Fruit fly (Drosophila melanogaster) whole organism, embryonic: ENCODE measurements around the gene nan.

Experiments
- Awh ChIP-seq: fragments of 200-800 bp; sonication (Bioruptor generic); IDR thresholded peaks from 2 replicates; pipeline ENCODE4, ENCODE4 v1.3.6; 2022; ENCODE audit warnings: missing biosample characterization, missing genetic modification characterization
- CG10565 ChIP-seq: fragments of 200-800 bp; sonication (Bioruptor generic); optimal IDR thresholded peaks from 3 replicates; lab custom pipeline; 2016; ENCODE audit warnings: missing biosample characterization, mild to moderate bottlenecking, missing genetic modification characterization
- CG10979 ChIP-seq: fragments of 200-800 bp; sonication (Bioruptor generic); optimal IDR thresholded peaks from 2 replicates; lab custom pipeline; 2018; ENCODE audit warnings: missing biosample characterization, mild to moderate bottlenecking, missing genetic modification characterization, moderate library complexity
- CG11085 ChIP-seq: fragments of 200-800 bp; sonication (Bioruptor generic); IDR thresholded peaks from 2 replicates; pipeline ENCODE4 v1.3.6; 2022; ENCODE audit warnings: missing biosample characterization, missing genetic modification characterization
- CG12391 ChIP-seq: fragments of 200-800 bp; sonication (Bioruptor generic); optimal IDR thresholded peaks from 3 replicates; lab custom pipeline; 2018; ENCODE audit warnings: missing biosample characterization, mild to moderate bottlenecking, missing genetic modification characterization, moderate library complexity
- CG12769 ChIP-seq: fragments of 200-800 bp; sonication (Bioruptor generic); optimal IDR thresholded peaks from 2 replicates; lab custom pipeline; 2019; ENCODE audit warnings: missing biosample characterization, mild to moderate bottlenecking, missing genetic modification characterization, moderate library complexity
- CG14050 ChIP-seq: fragments of 200-800 bp; sonication (Bioruptor generic); IDR thresholded peaks from 3 replicates; pipeline ENCODE4 v1.3.6; 2022; ENCODE audit warnings: missing biosample characterization, missing genetic modification characterization
- CG14860 ChIP-seq: fragments of 200-800 bp; sonication (Bioruptor generic); IDR thresholded peaks from 3 replicates; pipeline ENCODE4 v1.3.6; 2022; ENCODE audit warnings: missing biosample characterization, missing genetic modification characterization; ENCODE audit not compliant: partially characterized antibody
- CG1603 ChIP-seq: fragments of 200-800 bp; sonication (Bioruptor generic); optimal IDR thresholded peaks from 2 replicates; lab custom pipeline; 2019; ENCODE audit warnings: missing biosample characterization, mild to moderate bottlenecking, missing genetic modification characterization, moderate library complexity
- CG2678 ChIP-seq: fragments of 200-800 bp; sonication (Bioruptor generic); optimal IDR thresholded peaks from 3 replicates; lab custom pipeline; 2019; ENCODE audit warnings: missing biosample characterization, mild to moderate bottlenecking, missing genetic modification characterization, moderate library complexity
- CG2712 ChIP-seq: fragments of 200-800 bp; optimal IDR thresholded peaks from 3 replicates; lab custom pipeline; 2019; ENCODE audit warnings: missing biosample characterization, mild to moderate bottlenecking, missing genetic modification characterization, moderate library complexity
- CG3838 ChIP-seq: fragments of 200-800 bp; sonication (Bioruptor generic); optimal IDR thresholded peaks from 3 replicates; lab custom pipeline; 2016; ENCODE audit warnings: missing biosample characterization, missing genetic modification characterization
- CG4707 ChIP-seq: fragments of 200-800 bp; sonication (Bioruptor generic); optimal IDR thresholded peaks from 2 replicates; lab custom pipeline; 2018; ENCODE audit warnings: missing biosample characterization, mild to moderate bottlenecking, missing genetic modification characterization, moderate library complexity
- CG6683 ChIP-seq: fragments of 200-800 bp; sonication (Bioruptor generic); optimal IDR thresholded peaks from 2 replicates; lab custom pipeline; 2017; ENCODE audit warnings: missing biosample characterization, mild to moderate bottlenecking, missing genetic modification characterization, missing genetic modification reagents
- CG7357 ChIP-seq: fragments of 200-800 bp; sonication (Bioruptor generic); IDR thresholded peaks from 3 replicates; pipeline ENCODE4 v1.3.6; 2022; ENCODE audit warnings: missing biosample characterization, missing genetic modification characterization
- CG7556 ChIP-seq: fragments of 200-800 bp; sonication (Bioruptor generic); optimal IDR thresholded peaks from 2 replicates; lab custom pipeline; 2017; ENCODE audit warnings: missing biosample characterization, mild to moderate bottlenecking, missing genetic modification characterization
- CG7786 ChIP-seq: fragments of 200-800 bp; sonication (Bioruptor generic); optimal IDR thresholded peaks from 2 replicates; lab custom pipeline; 2016; ENCODE audit warnings: missing biosample characterization, missing genetic modification characterization
- CG8765 ChIP-seq: fragments of 200-800 bp; sonication (Bioruptor generic); IDR thresholded peaks from 2 replicates; pipeline ENCODE4 v1.3.6; 2022; ENCODE audit warnings: missing biosample characterization, missing genetic modification characterization
- CG9437 ChIP-seq: fragments of 200-800 bp; sonication (Bioruptor generic); optimal IDR thresholded peaks from 2 replicates; lab custom pipeline; 2018; ENCODE audit warnings: missing biosample characterization, mild to moderate bottlenecking, missing genetic modification characterization
- Dip3 ChIP-seq: fragments of 200-800 bp; sonication (Bioruptor generic); optimal IDR thresholded peaks from 3 replicates; lab custom pipeline; 2016; ENCODE audit warnings: missing biosample characterization, missing genetic modification characterization
- Dref ChIP-seq: fragments of 200-800 bp; sonication (Bioruptor generic); IDR thresholded peaks from 2 replicates; pipeline ENCODE4 v1.3.6; 2022; ENCODE audit warnings: missing biosample characterization, missing genetic modification characterization
- E2f1 ChIP-seq: fragments of 200-800 bp; sonication (Bioruptor generic); IDR thresholded peaks from 2 replicates; pipeline ENCODE4 v1.3.6; 2022; ENCODE audit warnings: missing biosample characterization, missing genetic modification characterization
- Gug ChIP-seq: fragments of 200-800 bp; sonication (Bioruptor generic); IDR thresholded peaks from 4 replicates; pipeline ENCODE4 v1.3.6; 2022; ENCODE audit warnings: missing biosample characterization, missing genetic modification characterization
- H2.0 ChIP-seq: fragments of 200-800 bp; sonication (Bioruptor generic); IDR thresholded peaks from 2 replicates; pipeline ENCODE4 v1.3.6; 2022; ENCODE audit warnings: missing biosample characterization, missing genetic modification characterization
- MTF-1 ChIP-seq: fragments of 200-800 bp; sonication (Bioruptor generic); optimal IDR thresholded peaks from 2 replicates; lab custom pipeline; 2018; ENCODE audit warnings: missing biosample characterization, mild to moderate bottlenecking, missing genetic modification characterization, borderline replicate concordance
- Oli ChIP-seq: fragments of 200-800 bp; sonication (Bioruptor generic); optimal IDR thresholded peaks from 2 replicates; lab custom pipeline; 2018; ENCODE audit warnings: missing biosample characterization, mild to moderate bottlenecking, missing genetic modification characterization, moderate library complexity
- Pdp1 ChIP-seq, 2 experiments: fragments of 200-800 bp; sonication (Bioruptor generic); optimal IDR thresholded peaks; 3 replicates each; lab custom pipeline; 2016; ENCODE audit warnings: missing biosample characterization in 2 of 2, missing genetic modification characterization in 2 of 2, mild to moderate bottlenecking in 1 of 2, moderate library complexity in 1 of 2
- Poxn ChIP-seq: fragments of 200-800 bp; sonication (Bioruptor generic); IDR thresholded peaks from 2 replicates; pipeline ENCODE4 v1.3.6; 2022; ENCODE audit warnings: missing biosample characterization, missing genetic modification characterization
- Stat92E ChIP-seq, 3 experiments: fragments of >200 bp in 2 of 3; fragments of 200-800 bp in 1 of 3; sonication (Bioruptor generic) in 1 of 3; optimal IDR thresholded peaks; 2 replicates each; lab custom pipeline; 2017 to 2019; ENCODE audit warnings: missing biosample characterization in 3 of 3, missing genetic modification characterization in 3 of 3, mild to moderate bottlenecking in 1 of 3, moderate library complexity in 1 of 3
- TFAM ChIP-seq: fragments of 200-800 bp; sonication (Bioruptor generic); optimal IDR thresholded peaks from 2 replicates; lab custom pipeline; 2017; ENCODE audit warnings: missing biosample characterization, missing genetic modification characterization, inconsistent platforms
- Tbp ChIP-seq: fragments of >200 bp; optimal IDR thresholded peaks from 2 replicates; lab custom pipeline; 2018; ENCODE audit warnings: missing biosample characterization, missing genetic modification characterization
- Xbp1 ChIP-seq: fragments of 200-800 bp; sonication (Bioruptor generic); optimal IDR thresholded peaks from 3 replicates; lab custom pipeline; 2016; ENCODE audit warnings: missing biosample characterization, mild to moderate bottlenecking, missing genetic modification characterization
- ash1 ChIP-seq: fragments of 200-800 bp; sonication (Bioruptor generic); optimal IDR thresholded peaks from 2 replicates; lab custom pipeline; 2018; ENCODE audit warnings: missing biosample characterization, mild to moderate bottlenecking, missing genetic modification characterization
- bsh ChIP-seq, 2 experiments: fragments of 200-800 bp; sonication (Bioruptor generic); optimal IDR thresholded peaks; 2 replicates each; lab custom pipeline; 2017 to 2018; ENCODE audit warnings: mild to moderate bottlenecking in 2 of 2, missing biosample characterization in 2 of 2, missing genetic modification characterization in 2 of 2, moderate library complexity in 1 of 2
- cad ChIP-seq: fragments of >200 bp; optimal IDR thresholded peaks from 2 replicates; lab custom pipeline; 2017; ENCODE audit warnings: missing biosample characterization, missing genetic modification characterization
- crp ChIP-seq, 2 experiments: fragments of 200-800 bp; sonication (Bioruptor generic); optimal IDR thresholded peaks; 2 replicates in 1 of 2; 3 replicates in 1 of 2; lab custom pipeline; 2017; ENCODE audit warnings: missing biosample characterization in 2 of 2, missing genetic modification characterization in 2 of 2, mild to moderate bottlenecking in 1 of 2, moderate library complexity in 1 of 2
- da ChIP-seq: fragments of 200-800 bp; sonication (Bioruptor generic); optimal IDR thresholded peaks from 2 replicates; lab custom pipeline; 2016; ENCODE audit warnings: missing biosample characterization, missing genetic modification characterization
- danr ChIP-seq: fragments of 200-800 bp; sonication (Bioruptor generic); IDR thresholded peaks from 2 replicates; pipeline ENCODE4 v1.3.6; 2022; ENCODE audit warnings: missing biosample characterization, missing genetic modification characterization
- fd3F ChIP-seq: fragments of 200-800 bp; sonication (Bioruptor generic); optimal IDR thresholded peaks from 2 replicates; lab custom pipeline; 2018; ENCODE audit warnings: missing biosample characterization, mild to moderate bottlenecking, missing genetic modification characterization, moderate library complexity
- hb ChIP-seq: fragments of 200-800 bp; sonication (Bioruptor generic); IDR thresholded peaks from 3 replicates; pipeline ENCODE4 v1.3.6; 2022; ENCODE audit warnings: missing biosample characterization, missing genetic modification characterization; ENCODE audit not compliant: partially characterized antibody
- ken ChIP-seq: fragments of 200-800 bp; sonication (Bioruptor generic); IDR thresholded peaks from 3 replicates; pipeline ENCODE4 v1.3.6; 2022; ENCODE audit warnings: missing biosample characterization, missing genetic modification characterization
- knrl ChIP-seq: fragments of 200-800 bp; sonication (Bioruptor generic); IDR thresholded peaks from 3 replicates; pipeline ENCODE4 v1.3.6; 2022; ENCODE audit warnings: missing biosample characterization, missing genetic modification characterization; ENCODE audit not compliant: partially characterized antibody
- lab ChIP-seq: fragments of 200-800 bp; sonication (Bioruptor generic); optimal IDR thresholded peaks from 3 replicates; lab custom pipeline; 2017; ENCODE audit warnings: missing biosample characterization, missing genetic modification characterization, mild to moderate bottlenecking, moderate library complexity, missing genetic modification reagents
- peb ChIP-seq: fragments of 200-800 bp; sonication (Bioruptor generic); IDR thresholded peaks from 2 replicates; pipeline ENCODE4 v1.3.6; 2022; ENCODE audit warnings: missing biosample characterization, missing genetic modification characterization
- sens-2 ChIP-seq: fragments of 200-800 bp; sonication (Bioruptor generic); IDR thresholded peaks from 2 replicates; pipeline ENCODE4 v1.3.6; 2022; ENCODE audit warnings: missing biosample characterization, missing genetic modification characterization
- sob ChIP-seq: fragments of 200-800 bp; sonication (Bioruptor generic); IDR thresholded peaks from 2 replicates; pipeline ENCODE4 v1.3.6; 2022; ENCODE audit warnings: missing biosample characterization, missing genetic modification characterization
- tna ChIP-seq: fragments of 200-800 bp; sonication (Bioruptor generic); IDR thresholded peaks from 2 replicates; pipeline ENCODE4 v1.3.6; 2022; ENCODE audit warnings: missing biosample characterization, missing genetic modification characterization; ENCODE audit not compliant: partially characterized antibody

nan gene

DNA sequence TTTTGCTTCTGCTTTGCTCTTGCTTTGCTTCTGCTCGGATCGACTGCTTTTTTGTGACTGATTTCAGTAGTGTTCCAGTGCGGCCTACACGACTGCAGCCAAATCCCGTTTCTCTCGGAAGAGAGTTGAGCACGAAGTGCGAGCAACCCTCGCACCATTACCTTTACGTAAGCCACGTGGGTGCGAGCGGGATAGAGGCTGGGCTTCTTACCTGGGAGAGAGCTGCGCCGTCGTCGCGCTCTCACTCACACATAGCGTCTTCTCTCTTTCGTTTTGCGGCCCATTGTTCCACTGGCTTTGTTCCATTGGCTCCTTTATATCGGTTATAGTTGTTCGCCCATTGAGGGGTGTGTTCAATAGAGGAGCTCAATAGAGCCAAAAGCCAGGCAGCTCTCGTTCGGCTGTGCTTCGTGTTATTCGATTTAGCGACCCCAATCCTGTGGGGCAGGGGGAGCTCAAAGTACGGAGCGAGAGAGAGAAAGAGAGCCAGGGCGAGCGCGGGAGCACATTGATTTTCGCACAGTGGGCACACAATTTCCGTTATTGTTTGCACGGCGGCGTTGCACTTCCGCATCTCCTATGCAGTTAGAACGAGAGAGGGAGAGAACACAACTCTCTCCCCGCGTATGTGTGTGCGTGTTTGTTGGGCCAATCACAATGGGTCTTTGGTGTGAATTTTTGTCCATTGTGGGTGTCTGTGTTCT, 11.8 kb downstream of the nan start (continued):
- TF ChIP-seq CG6683 (no peak), CG4707 (GFP tag; lab: Kevin White, UChicago) (peak; percentile 44), CG10565 (GFP tag; lab: Kevin White, UChicago) (no peak)

DNA sequence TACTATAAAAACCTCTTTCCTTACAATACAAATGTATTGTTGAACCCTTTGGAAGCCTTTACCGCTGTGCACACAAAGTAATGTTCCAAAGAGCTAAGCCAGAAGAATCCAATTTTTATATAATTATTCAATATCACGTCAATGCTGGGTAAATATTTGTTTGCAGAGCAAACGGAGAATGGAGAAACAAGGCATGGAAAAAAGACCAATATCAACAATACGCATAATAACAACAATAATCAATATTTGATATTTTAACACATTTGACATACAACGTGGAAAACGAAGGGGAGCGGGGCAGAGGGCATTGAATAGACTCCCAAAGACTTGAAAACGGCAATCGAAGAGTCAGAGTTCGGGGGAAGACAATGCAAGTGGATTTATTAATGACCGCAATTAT, 15.3 kb downstream of the nan start:
- TF ChIP-seq Pdp1 (GFP tag; optimal IDR thresholded peaks at IDR 0.05; lab: Kevin White, UChicago) (peak in 1 of 2 experiments; percentile 16), Oli (tag; lab: Kevin White, UChicago) (peak; percentile 29), CG10979 (tag; lab: Kevin White, UChicago) (no peak), bsh (GFP tag; optimal IDR thresholded peaks at IDR 0.05; lab: Kevin White, UChicago) (peak in 1 of 2 experiments; percentile 72), danr (peak; percentile 27; the same call in 1 of the 2 replicates), Poxn (GFP tag; lab: Robert Waterston, UW) (no peak), CG7357 (no peak), sens-2 (GFP tag; lab: Robert Waterston, UW) (no peak), CG12391 (tag; lab: Kevin White, UChicago) (peak; percentile 53), hb (GFP tag; lab: Robert Waterston, UW) (no peak), da (peak; percentile 16), fd3F (GFP tag; lab: Kevin White, UChicago) (peak; percentile 78), MTF-1 (GFP tag; lab: Kevin White, UChicago) (peak; percentile 88), Stat92E (GFP tag; optimal IDR thresholded peaks at IDR 0.05; lab: Kevin White, UChicago) (no peak), Dref (GFP tag; lab: Robert Waterston, UW) (no peak), Gug (GFP tag; lab: Robert Waterston, UW) (no peak), CG1603 (tag; lab: Kevin White, UChicago) (peak; percentile 36), ash1 (GFP tag; lab: Kevin White, UChicago) (peak; percentile 41), CG14050 (GFP tag; lab: Robert Waterston, UW) (no peak), crp (GFP tag; optimal IDR thresholded peaks at IDR 0.05; lab: Kevin White, UChicago) (no peak), CG8765 (GFP tag; lab: Robert Waterston, UW) (no peak), sob (GFP tag; lab: Robert Waterston, UW) (peak; percentile 59; the same call in 1 of the 2 replicates), lab (peak; percentile 90), H2.0 (peak; percentile 35; the same call in 1 of the 2 replicates), CG9437 (GFP tag; lab: Kevin White, UChicago) (no peak), Awh (GFP tag; lab: Robert Waterston, UW) (peak; percentile 54; the same call in 1 of the 2 replicates), E2f1 (GFP tag; lab: Robert Waterston, UW) (no peak), CG12769 (tag; lab: Kevin White, UChicago) (peak; percentile 52), Dip3 (no peak), peb (GFP tag; lab: Robert Waterston, UW) (no peak), CG2678 (tag; lab: Kevin White, UChicago) (no peak), ken (GFP tag; lab: Robert Waterston, UW) (no peak), Tbp (GFP tag; lab: Kevin White, UChicago) (no peak), CG11085 (GFP tag; lab: Robert Waterston, UW) (no peak), CG2712 (peak; percentile 53), CG14860 (GFP tag; lab: Robert Waterston, UW) (no peak), CG7786 (GFP tag; lab: Kevin White, UChicago) (no peak), CG7556 (GFP tag; lab: Kevin White, UChicago) (peak; percentile 54), knrl (GFP tag; lab: Robert Waterston, UW) (no peak), Xbp1 (GFP tag; lab: Kevin White, UChicago) (no peak), CG3838 (peak; percentile 8), TFAM (no peak), cad (GFP tag; lab: Kevin White, UChicago) (no peak), tna (no peak)
